Fruit fly (Drosophila melanogaster) whole organism, embryonic: ENCODE measurements around the gene Cbl.

Experiments
- CG15011 ChIP-seq: fragments of 200-800 bp; sonication (Bioruptor generic); optimal IDR thresholded peaks from 3 replicates; lab custom pipeline; 2018; ENCODE audit warnings: missing biosample characterization, mild to moderate bottlenecking, missing genetic modification characterization
- CG2712 ChIP-seq: fragments of 200-800 bp; optimal IDR thresholded peaks from 3 replicates; lab custom pipeline; 2019; ENCODE audit warnings: missing biosample characterization, mild to moderate bottlenecking, missing genetic modification characterization, moderate library complexity
- Ets65A ChIP-seq: fragments of 200-800 bp; sonication (Bioruptor generic); peaks from one replicate; lab custom pipeline; 2016; ENCODE audit warnings: missing biosample characterization, missing genetic modification characterization
- tll ChIP-seq, 2 experiments: fragments of 200-800 bp in 1 of 2; fragments of >200 bp in 1 of 2; sonication (Bioruptor generic) in 1 of 2; optimal IDR thresholded peaks; 2 replicates each; lab custom pipeline; 2017 to 2019; ENCODE audit warnings: missing biosample characterization in 2 of 2, missing genetic modification characterization in 2 of 2, mild to moderate bottlenecking in 1 of 2, moderate library complexity in 1 of 2
- zen ChIP-seq: fragments of 200-800 bp; sonication (Bioruptor generic); optimal IDR thresholded peaks from 3 replicates; lab custom pipeline; 2018; ENCODE audit warnings: missing biosample characterization, mild to moderate bottlenecking, missing genetic modification characterization, moderate library complexity

The Cbl gene

dm6 chr3L:8480944-8481343 lies 56.2 kb downstream of the Cbl start:
- TF ChIP-seq CG2712 (no peak), CG15011 (GFP tag; lab: Kevin White, UChicago) (no peak), tll (GFP tag; optimal IDR thresholded peaks at IDR 0.05; lab: Kevin White, UChicago) (peak in 1 of 2 experiments; percentile 28), zen (tag; lab: Kevin White, UChicago) (peak; percentile 91), Ets65A (GFP tag; lab: Kevin White, UChicago) (peak; percentile 41)
- TF ChIP-seq, all 482 proteins: peak for 3
